Comparison of ENCODE assay signal across 4 fruit fly cellular contexts in the genomic region with DNA sequence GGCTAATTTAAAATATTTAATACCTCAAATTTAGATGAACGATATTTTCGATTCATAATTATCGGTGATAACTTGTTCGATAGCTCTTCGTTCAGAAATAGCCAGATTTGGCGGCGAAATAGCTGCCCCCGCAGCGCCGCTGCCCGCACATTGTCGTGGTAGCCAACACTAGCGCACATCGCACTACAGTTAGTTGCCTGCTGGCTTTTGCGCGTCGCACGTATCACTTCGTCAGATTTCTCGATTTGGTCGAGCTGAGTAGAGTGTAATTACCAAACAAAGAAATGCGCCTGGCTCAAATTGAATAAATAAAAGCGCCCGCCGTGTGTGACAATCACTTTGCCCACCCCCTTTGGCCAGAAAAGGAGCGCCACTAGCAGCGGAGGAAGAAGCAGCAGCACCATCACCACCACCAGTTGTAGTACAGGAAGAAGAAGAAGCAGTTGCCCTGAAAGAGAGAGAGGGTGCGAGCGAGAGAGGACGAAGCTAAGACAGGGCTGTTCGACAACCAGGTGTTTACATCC.
TF ChIP-seq lines count a peak whose summit lies in the region.

Abcd3 (plus strand) TSS at position 145 of the 524 bp plus-strand sequence.

TF ChIP-seq in whole organism, adult, 20 proteins besides CTCF, POLR2A, EP300 and RAD21 (continued from another document):
- TF ChIP-seq CG5204 (GFP tag; optimal IDR thresholded peaks at IDR 0.05; lab: Kevin White, UChicago) (no peak), pad (GFP tag; optimal IDR thresholded peaks at IDR 0.05; lab: Kevin White, UChicago) (peak; percentile 64), CG12768 (GFP tag; optimal IDR thresholded peaks at IDR 0.05; lab: Kevin White, UChicago) (no peak)
TF ChIP-seq in whole organism, adult: peak in this region for 11.

TF ChIP-seq in whole organism, embryonic, 481 proteins besides CTCF, POLR2A, EP300 and RAD21 (continued from another document and continues in another):
- TF ChIP-seq cas (GFP tag; IDR thresholded peaks at IDR 0.05; lab: Robert Waterston, UW) (no peak), jumu (GFP tag; optimal IDR thresholded peaks at IDR 0.05; lab: Kevin White, UChicago) (peak; percentile 30), sd (tag; optimal IDR thresholded peaks at IDR 0.05; lab: Kevin White, UChicago) (peak; percentile 53), Hand (GFP tag; optimal IDR thresholded peaks at IDR 0.05; lab: Kevin White, UChicago) (peak; percentile 34), cad (GFP tag; optimal IDR thresholded peaks at IDR 0.05; lab: Kevin White, UChicago) (no peak), da (GFP tag; optimal IDR thresholded peaks at IDR 0.05; lab: Kevin White, UChicago) (peak; percentile 62), Eip74EF (GFP tag; optimal IDR thresholded peaks at IDR 0.05; lab: Kevin White, UChicago) (peak in 1 of 2 experiments; percentile 59), CG9876 (GFP tag; optimal IDR thresholded peaks at IDR 0.05; lab: Kevin White, UChicago) (no peak), Antp (GFP tag; optimal IDR thresholded peaks at IDR 0.05; lab: Kevin White, UChicago) (peak; percentile 27), HLHmδ (GFP tag; optimal IDR thresholded peaks at IDR 0.05; lab: Kevin White, UChicago) (peak; percentile 22), Trl (optimal IDR thresholded peaks at IDR 0.05; lab: Kevin White, UChicago) (peak in 1 of 2 experiments; percentile 39), Trl (GFP tag; optimal IDR thresholded peaks at IDR 0.05; lab: Kevin White, UChicago) (peak; percentile 51), CG33213 (GFP tag; optimal IDR thresholded peaks at IDR 0.05; lab: Kevin White, UChicago) (peak; percentile 23), CG15696 (tag; optimal IDR thresholded peaks at IDR 0.05; lab: Kevin White, UChicago) (no peak), CG7556 (GFP tag; optimal IDR thresholded peaks at IDR 0.05; lab: Kevin White, UChicago) (no peak), ATbp (GFP tag; optimal IDR thresholded peaks at IDR 0.05; lab: Kevin White, UChicago) (no peak), Usf (GFP tag; optimal IDR thresholded peaks at IDR 0.05; lab: Kevin White, UChicago) (no peak), HLH4C (GFP tag; IDR thresholded peaks at IDR 0.05; lab: Robert Waterston, UW; ENCODE audit: partially characterized antibody) (peak; percentile 75), Ets65A (GFP tag; lab: Kevin White, UChicago) (peak; percentile 51), ro (GFP tag; IDR thresholded peaks at IDR 0.05; lab: Robert Waterston, UW) (no peak), fru (optimal IDR thresholded peaks at IDR 0.05; lab: Kevin White, UChicago) (no peak), CG3726 (GFP tag; IDR thresholded peaks at IDR 0.05; lab: Robert Waterston, UW) (no peak), Lpt (GFP tag; optimal IDR thresholded peaks at IDR 0.05; lab: Kevin White, UChicago) (no peak), CG6654 (GFP tag; optimal IDR thresholded peaks at IDR 0.05; lab: Kevin White, UChicago) (no peak), cato (GFP tag; optimal IDR thresholded peaks at IDR 0.05; lab: Kevin White, UChicago; ENCODE audit: borderline replicate concordance) (no peak), CG1529 (GFP tag; optimal IDR thresholded peaks at IDR 0.05; lab: Kevin White, UChicago) (no peak), CG12219 (GFP tag; optimal IDR thresholded peaks at IDR 0.05; lab: Kevin White, UChicago) (peak; percentile 11), Opbp (GFP tag; IDR thresholded peaks at IDR 0.05; lab: Robert Waterston, UW; ENCODE audit: partially characterized antibody) (peak; percentile 78), tup (GFP tag; optimal IDR thresholded peaks at IDR 0.05; lab: Kevin White, UChicago) (no peak), Hmx (GFP tag; optimal IDR thresholded peaks at IDR 0.05; lab: Kevin White, UChicago) (no peak), h (optimal IDR thresholded peaks at IDR 0.05; lab: Kevin White, UChicago) (no peak), eyg (GFP tag; optimal IDR thresholded peaks at IDR 0.05; lab: Kevin White, UChicago) (peak; percentile 3), CG12769 (tag; optimal IDR thresholded peaks at IDR 0.05; lab: Kevin White, UChicago) (peak; percentile 22), klu (GFP tag; IDR thresholded peaks at IDR 0.05; lab: Robert Waterston, UW) (no peak), CG13624 (GFP tag; optimal IDR thresholded peaks at IDR 0.05; lab: Kevin White, UChicago) (peak; percentile 76), Elba2 (GFP tag; optimal IDR thresholded peaks at IDR 0.05; lab: Kevin White, UChicago) (no peak), CG8290 (GFP tag; optimal IDR thresholded peaks at IDR 0.05; lab: Kevin White, UChicago) (peak; percentile 54), CG8290 (tag; optimal IDR thresholded peaks at IDR 0.05; lab: Kevin White, UChicago) (peak; percentile 86 to 93), CG8359 (GFP tag; optimal IDR thresholded peaks at IDR 0.05; lab: Kevin White, UChicago; ENCODE audit: borderline replicate concordance) (peak; percentile 18), so (GFP tag; IDR thresholded peaks at IDR 0.05; lab: Robert Waterston, UW) (peak; percentile 74; the same call in 2 of the 3 replicates)

TF ChIP-seq in whole organism, prepupa, 60 proteins besides CTCF, POLR2A, EP300 and RAD21 (continued from another document):
- TF ChIP-seq vri (GFP tag; optimal IDR thresholded peaks at IDR 0.05; lab: Kevin White, UChicago) (no peak), CG3919 (GFP tag; optimal IDR thresholded peaks at IDR 0.05; lab: Kevin White, UChicago) (peak; percentile 30), CG6792 (GFP tag; optimal IDR thresholded peaks at IDR 0.05; lab: Kevin White, UChicago) (no peak), CG6163 (GFP tag; IDR thresholded peaks at IDR 0.05; lab: Robert Waterston, UW) (peak; percentile 20; the same call in 1 of the 3 replicates), Lpt (GFP tag; optimal IDR thresholded peaks at IDR 0.05; lab: Kevin White, UChicago) (no peak), spab (GFP tag; optimal IDR thresholded peaks at IDR 0.05; lab: Kevin White, UChicago) (no peak), CG8119 (GFP tag; IDR thresholded peaks at IDR 0.05; lab: Robert Waterston, UW) (peak; percentile 54; the same call in 1 of the 3 replicates), CG8632 (GFP tag; optimal IDR thresholded peaks at IDR 0.05; lab: Kevin White, UChicago) (peak; percentile 1), Hr39 (GFP tag; optimal IDR thresholded peaks at IDR 0.05; lab: Kevin White, UChicago) (no peak), acj6 (GFP tag; optimal IDR thresholded peaks at IDR 0.05; lab: Kevin White, UChicago) (no peak), CG4318 (GFP tag; optimal IDR thresholded peaks at IDR 0.05; lab: Kevin White, UChicago) (no peak), Hr4 (GFP tag; optimal IDR thresholded peaks at IDR 0.05; lab: Kevin White, UChicago) (no peak), topi (GFP tag; optimal IDR thresholded peaks at IDR 0.05; lab: Kevin White, UChicago) (no peak), eg (GFP tag; IDR thresholded peaks at IDR 0.05; lab: Robert Waterston, UW) (peak; percentile 42; the same call in 2 of the 3 replicates), CG16779 (tag; optimal IDR thresholded peaks at IDR 0.05; lab: Kevin White, UChicago) (no peak), cyc (GFP tag; optimal IDR thresholded peaks at IDR 0.05; lab: Kevin White, UChicago) (peak; percentile 1)

TF ChIP-seq in whole organism, pupa, 21 proteins besides CTCF, POLR2A, EP300 and RAD21 (continued from another document):
- TF ChIP-seq Ets98B (GFP tag; IDR thresholded peaks at IDR 0.05; lab: Robert Waterston, UW), result peak; percentile 8; the same call in 1 of the 2 replicates
